Fruit fly (Drosophila melanogaster) S2 (cell line): Measurements from ENCODE around the gene GATAd.

Experiments
- CG8478 ChIP-seq: fragments of >200 bp; optimal IDR thresholded peaks from 2 replicates; lab custom pipeline; 2018
- CTCF ChIP-seq, 2 experiments: fragments of >200 bp; optimal IDR thresholded peaks; 2 replicates each; lab custom pipeline; 2018

DNA sequence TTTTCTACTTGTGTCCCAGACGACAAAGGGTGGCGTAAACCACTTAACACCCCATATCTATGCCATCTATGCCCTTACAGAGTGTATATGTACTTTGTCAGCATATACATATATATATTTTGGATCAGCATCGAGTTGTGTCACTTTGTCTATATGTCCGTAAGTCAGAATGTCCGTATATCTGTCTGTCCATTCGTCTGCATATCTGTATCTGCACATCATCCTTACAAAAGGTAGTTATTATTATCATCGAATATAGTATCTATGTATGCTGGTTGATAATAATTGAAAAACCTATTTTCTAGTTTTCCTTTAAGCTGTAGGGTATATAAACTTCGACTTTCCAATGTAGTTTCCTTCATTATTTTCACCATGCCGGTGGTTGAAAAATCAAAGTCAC, 17.6 kb downstream of the GATAd start:
- no peak for TF ChIP-seq CTCF (optimal IDR thresholded peaks at IDR 0.05; lab: Kevin White, UChicago)
- TF ChIP-seq CG8478 (lab: Kevin White, UChicago), result no peak
